Fruit fly (Drosophila melanogaster): ENCODE results near the gene CG3842.
A peak's percentile ranks its signal among the peaks of the same experiment; 100 is the strongest.

Gene CG3842

DNA sequence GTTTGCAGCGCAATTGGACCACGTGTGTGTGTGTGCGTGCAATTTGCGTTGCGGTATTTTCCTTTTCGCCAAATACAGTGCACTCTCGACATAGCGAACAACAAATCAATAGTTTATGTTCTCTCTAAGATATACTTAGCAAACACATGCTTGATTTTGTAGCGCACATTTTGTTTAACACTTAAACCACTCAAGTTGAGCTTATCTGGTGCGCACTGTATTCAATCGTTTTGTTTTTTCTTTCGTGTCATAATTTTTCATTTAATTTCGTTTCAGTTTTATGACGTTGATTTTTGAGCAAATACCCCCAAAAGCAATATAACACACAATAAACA lies 28.8 kb downstream of the CG3842 start (continued):
- TF ChIP-seq CG10209 (GFP tag; optimal IDR thresholded peaks at IDR 0.05): peak; percentile 82
- TF ChIP-seq CG1647 (GFP tag; optimal IDR thresholded peaks at IDR 0.05): peak; percentile 79
- peak; percentile 85 for TF ChIP-seq gsb (GFP tag; IDR thresholded peaks at IDR 0.05)
- no peak for TF ChIP-seq Dp (GFP tag; optimal IDR thresholded peaks at IDR 0.05)
- TF ChIP-seq CG16863 (GFP tag; optimal IDR thresholded peaks at IDR 0.05): peak; percentile 67
- TF ChIP-seq Hr51 (GFP tag; optimal IDR thresholded peaks at IDR 0.05): peak; percentile 76 to 86
- no peak for TF ChIP-seq amos (GFP tag; IDR thresholded peaks at IDR 0.05; ENCODE audit: partially characterized antibody)
- TF ChIP-seq nerfin-1 (tag; optimal IDR thresholded peaks at IDR 0.05): peak; percentile 34
- TF ChIP-seq CG18262 (tag; optimal IDR thresholded peaks at IDR 0.05): peak; percentile 58
- TF ChIP-seq CG30020 (tag; optimal IDR thresholded peaks at IDR 0.05): no peak
- peak; percentile 48 for TF ChIP-seq emc (GFP tag; optimal IDR thresholded peaks at IDR 0.05)
- peak; percentile 79 for TF ChIP-seq CG7357 (GFP tag; IDR thresholded peaks at IDR 0.05)
- TF ChIP-seq CG2120 (GFP tag; optimal IDR thresholded peaks at IDR 0.05): peak; percentile 94
- peak; percentile 78 for TF ChIP-seq klu (GFP tag; IDR thresholded peaks at IDR 0.05)
- TF ChIP-seq toy (GFP tag; IDR thresholded peaks at IDR 0.05): peak; percentile 78; the same call in 1 of the 2 replicates
- TF ChIP-seq twi (tag; optimal IDR thresholded peaks at IDR 0.05): peak; percentile 41
- TF ChIP-seq lab (GFP tag; optimal IDR thresholded peaks at IDR 0.05): peak; percentile 93
- TF ChIP-seq CG2129 (GFP tag; IDR thresholded peaks at IDR 0.05; ENCODE audit: partially characterized antibody): no peak
- peak; percentile 97 for TF ChIP-seq grau (tag; optimal IDR thresholded peaks at IDR 0.05)
- TF ChIP-seq Neu2 (GFP tag; optimal IDR thresholded peaks at IDR 0.05; ENCODE audit: borderline replicate concordance): no peak
- peak; percentile 88 for TF ChIP-seq dpn (GFP tag; optimal IDR thresholded peaks at IDR 0.05)
- peak; percentile 61 for TF ChIP-seq CG12236 (GFP tag; optimal IDR thresholded peaks at IDR 0.05)
- TF ChIP-seq hbn (GFP tag; IDR thresholded peaks at IDR 0.05; ENCODE audit: partially characterized antibody): no peak
- TF ChIP-seq CG9932 (GFP tag; IDR thresholded peaks at IDR 0.05): peak; percentile 95
- TF ChIP-seq CG7372 (GFP tag; IDR thresholded peaks at IDR 0.05): peak; percentile 84
- TF ChIP-seq cwo (GFP tag; optimal IDR thresholded peaks at IDR 0.05): peak; percentile 81
- TF ChIP-seq Eip74EF (GFP tag; optimal IDR thresholded peaks at IDR 0.05): peak in 1 of 2 experiments; percentile 59
- TF ChIP-seq CG17829 (tag; optimal IDR thresholded peaks at IDR 0.05): peak; percentile 59
- TF ChIP-seq fd3F (GFP tag; optimal IDR thresholded peaks at IDR 0.05): peak; percentile 84
- peak; percentile 41 for TF ChIP-seq tup (GFP tag; optimal IDR thresholded peaks at IDR 0.05)
- peak; percentile 88 for TF ChIP-seq sug (tag; optimal IDR thresholded peaks at IDR 0.05)
- peak; percentile 93 for TF ChIP-seq B-H2 (GFP tag; optimal IDR thresholded peaks at IDR 0.05)
- peak; percentile 78 for TF ChIP-seq CG12659 (GFP tag; optimal IDR thresholded peaks at IDR 0.05)
- TF ChIP-seq CG4424 (GFP tag; optimal IDR thresholded peaks at IDR 0.05): peak; percentile 69
- TF ChIP-seq mld (GFP tag; IDR thresholded peaks at IDR 0.05; ENCODE audit: partially characterized antibody): no peak
- TF ChIP-seq Hr78 (GFP tag; optimal IDR thresholded peaks at IDR 0.05): no peak
- TF ChIP-seq D19A (tag; optimal IDR thresholded peaks at IDR 0.05): peak; percentile 58
- no peak for TF ChIP-seq tna (GFP tag; IDR thresholded peaks at IDR 0.05; ENCODE audit: partially characterized antibody)
- TF ChIP-seq CG17359 (tag; optimal IDR thresholded peaks at IDR 0.05): peak; percentile 87
- TF ChIP-seq sd (tag; optimal IDR thresholded peaks at IDR 0.05): peak; percentile 78
- no peak for TF ChIP-seq Sry-β (GFP tag; optimal IDR thresholded peaks at IDR 0.05)
- peak; percentile 14 for TF ChIP-seq grn (GFP tag; optimal IDR thresholded peaks at IDR 0.05)
- TF ChIP-seq tap (tag; optimal IDR thresholded peaks at IDR 0.05): peak; percentile 82
- TF ChIP-seq CG6654 (GFP tag; optimal IDR thresholded peaks at IDR 0.05): peak; percentile 59
- peak; percentile 75 for TF ChIP-seq jumu (GFP tag; optimal IDR thresholded peaks at IDR 0.05)
- TF ChIP-seq CG4820 (GFP tag; optimal IDR thresholded peaks at IDR 0.05): peak; percentile 75
- TF ChIP-seq dmrt99B (tag; optimal IDR thresholded peaks at IDR 0.05): peak; percentile 85
- TF ChIP-seq zfh1 (GFP tag; IDR thresholded peaks at IDR 0.05): peak; percentile 89
- peak; percentile 85 for TF ChIP-seq CG12155 (GFP tag; optimal IDR thresholded peaks at IDR 0.05)

Measured in whole organism, embryonic.